Worm (Caenorhabditis elegans): Measurements from ENCODE around the gene bud-31.

The bud-31 gene

DNA sequence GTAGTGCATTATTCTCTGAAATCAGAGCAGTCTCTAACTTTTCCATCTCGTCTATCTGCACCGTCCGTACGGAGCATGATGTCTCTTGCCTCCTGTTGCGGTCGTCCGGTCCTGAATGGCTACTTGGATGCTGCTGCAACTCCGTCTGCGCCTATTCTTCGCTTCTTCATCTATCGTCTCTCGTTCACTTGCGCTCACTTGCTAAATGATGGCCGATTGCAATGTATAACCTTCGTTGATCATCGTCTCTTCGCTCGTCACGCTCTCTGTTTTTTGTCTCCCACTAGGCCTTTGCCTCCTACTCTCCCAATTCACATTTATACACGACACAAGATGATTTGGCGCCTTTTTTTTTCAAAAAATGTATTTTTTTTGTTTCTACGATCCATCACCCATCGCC is 1.0 kb upstream of the bud-31 start (continued):
- TF ChIP-seq nhr-41 (GFP tag; IDR thresholded peaks at IDR 0.05): no peak
- peak; percentile 68 for TF ChIP-seq mxl-3 (GFP tag; optimal IDR thresholded peaks at IDR 0.05)
- peak in 1 of 2 experiments; percentile 24 for TF ChIP-seq hif-1 (tag; optimal IDR thresholded peaks at IDR 0.05)
- no peak for TF ChIP-seq php-3 (GFP tag; IDR thresholded peaks at IDR 0.05)
- no peak for TF ChIP-seq nhr-111 (GFP tag; optimal IDR thresholded peaks at IDR 0.05)
- TF ChIP-seq zip-2 (tag; optimal IDR thresholded peaks at IDR 0.05): no peak
- TF ChIP-seq ztf-7 (tag; optimal IDR thresholded peaks at IDR 0.05): peak; percentile 9
- TF ChIP-seq dmd-8 (GFP tag; IDR thresholded peaks at IDR 0.05): no peak
- no peak for TF ChIP-seq T20F7.1 (GFP tag; optimal IDR thresholded peaks at IDR 0.05)
- TF ChIP-seq nhr-11 (tag; optimal IDR thresholded peaks at IDR 0.05): peak; percentile 78
- no peak for TF ChIP-seq snpc-4 (tag; optimal IDR thresholded peaks at IDR 0.05)
- TF ChIP-seq lim-7 (GFP tag; IDR thresholded peaks at IDR 0.05): no peak
- TF ChIP-seq nhr-102 (tag; optimal IDR thresholded peaks at IDR 0.05): no peak
- TF ChIP-seq lsy-2 (tag; optimal IDR thresholded peaks at IDR 0.05): peak in 1 of 2 experiments; percentile 58
- TF ChIP-seq duxl-1 (tag; optimal IDR thresholded peaks at IDR 0.05; ENCODE audit: poor library complexity): no peak
- no peak for TF ChIP-seq zag-1 (tag; optimal IDR thresholded peaks at IDR 0.05)
- peak; percentile 71 for TF ChIP-seq hlh-30 (tag; optimal IDR thresholded peaks at IDR 0.05; ENCODE audit: insufficient read depth)
- no peak for TF ChIP-seq spr-1 (tag; optimal IDR thresholded peaks at IDR 0.05)
- no peak for TF ChIP-seq mdt-29 (GFP tag; IDR thresholded peaks at IDR 0.05)
- TF ChIP-seq F26F4.8 (GFP tag; conservative IDR thresholded peaks at IDR 0.05): no peak
- TF ChIP-seq ZK337.2 (GFP tag; IDR thresholded peaks at IDR 0.05): no peak
- TF ChIP-seq ceh-44 (GFP tag; IDR thresholded peaks at IDR 0.05): no peak
- TF ChIP-seq zip-11 (GFP tag; IDR thresholded peaks at IDR 0.05): no peak
- TF ChIP-seq tag-97 (GFP tag; IDR thresholded peaks at IDR 0.05): no peak
- TF ChIP-seq mes-2 (tag; optimal IDR thresholded peaks at IDR 0.05; ENCODE audit: poor library complexity, severe bottlenecking): peak; percentile 73
- no peak for TF ChIP-seq lin-13 (GFP tag; optimal IDR thresholded peaks at IDR 0.05)
- TF ChIP-seq egl-27 (tag; optimal IDR thresholded peaks at IDR 0.05): no peak
- TF ChIP-seq mdl-1 (tag; optimal IDR thresholded peaks at IDR 0.05): peak in 1 of 2 experiments; percentile 46
- TF ChIP-seq ceh-20 (GFP tag; IDR thresholded peaks at IDR 0.05): peak; percentile 63
- no peak for TF ChIP-seq cey-2 (tag; optimal IDR thresholded peaks at IDR 0.05; ENCODE audit: borderline replicate concordance, insufficient read depth)
- no peak for TF ChIP-seq ztf-11 (tag; optimal IDR thresholded peaks at IDR 0.05)
- no peak for TF ChIP-seq dmd-9 (GFP tag; IDR thresholded peaks at IDR 0.05)
- peak; percentile 97 for TF ChIP-seq aha-1 (tag)
- TF ChIP-seq nhr-42 (GFP tag; IDR thresholded peaks at IDR 0.05): no peak
- no peak for TF ChIP-seq mxl-2 (GFP tag; conservative IDR thresholded peaks at IDR 0.05)
- no peak for TF ChIP-seq R02D3.7 (tag; optimal IDR thresholded peaks at IDR 0.05)
- TF ChIP-seq ctbp-1 (GFP tag; IDR thresholded peaks at IDR 0.05): 0 out of 2 replicates have a peak, but pooled peaks have one; percentile 24
- no peak for TF ChIP-seq zfp-3 (GFP tag; conservative IDR thresholded peaks at IDR 0.05)
- no peak for TF ChIP-seq unc-39 (tag; optimal IDR thresholded peaks at IDR 0.05)
- TF ChIP-seq hmg-1.1 (GFP tag; IDR thresholded peaks at IDR 0.05): peak; percentile 63
- TF ChIP-seq pha-4 (GFP tag; IDR thresholded peaks at IDR 0.05): no peak
- no peak for TF ChIP-seq pha-4 (tag; optimal IDR thresholded peaks at IDR 0.05)
- no peak for TF ChIP-seq egl-43 (GFP tag; IDR thresholded peaks at IDR 0.05)
- no peak for TF ChIP-seq ceh-28 (tag; optimal IDR thresholded peaks at IDR 0.05)
- no peak for TF ChIP-seq nhr-237 (tag; optimal IDR thresholded peaks at IDR 0.05)
- no peak for TF ChIP-seq skn-1 (tag; optimal IDR thresholded peaks at IDR 0.05)
- TF ChIP-seq lin-1 (GFP tag; IDR thresholded peaks at IDR 0.05): no peak
- peak; percentile 66 for TF ChIP-seq rbr-2 (tag; optimal IDR thresholded peaks at IDR 0.05)
- TF ChIP-seq daf-12 (tag; optimal IDR thresholded peaks at IDR 0.05): no peak
- TF ChIP-seq set-16 (GFP tag; IDR thresholded peaks at IDR 0.05): 0 out of 2 replicates have a peak, but pooled peaks have one; percentile 18
- TF ChIP-seq dve-1 (tag; optimal IDR thresholded peaks at IDR 0.05; ENCODE audit: insufficient read depth): peak; percentile 49
- TF ChIP-seq nhr-10 (tag; optimal IDR thresholded peaks at IDR 0.05): no peak
